Worm (Caenorhabditis elegans): ENCODE results near the gene T24A6.17.
"Not testable (repeated sequence)": the region's sequence is repeated elsewhere in the genome, so short reads cannot be mapped to it uniquely, and the experiment has no call there.

The T24A6.17 gene

DNA sequence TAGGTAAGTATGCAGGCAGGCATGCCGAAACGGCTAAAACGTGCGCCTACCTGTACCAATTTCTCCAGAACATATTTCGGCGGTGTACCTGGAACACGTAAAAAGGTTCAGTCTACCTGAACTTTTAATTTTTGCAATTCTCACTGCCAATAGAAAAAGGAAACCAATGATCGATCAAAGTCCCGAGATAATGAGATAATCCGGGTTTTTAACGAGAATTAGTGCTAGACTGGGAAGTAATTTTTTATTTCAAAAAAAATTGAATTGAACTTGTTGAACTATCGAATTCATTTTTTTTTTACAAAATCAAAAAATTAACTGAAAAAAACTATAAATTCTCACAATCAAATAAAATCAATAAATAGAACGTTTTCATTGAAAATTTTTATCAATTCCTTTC lies 36.3 kb upstream of the T24A6.17 start, which contains the start of gene T22F3.7:
T22F3.7 (minus strand) TSS at position 101 of the 400 bp plus-strand sequence.
- no peak for TF ChIP-seq nhr-237 (tag; optimal IDR thresholded peaks at IDR 0.05)
- TF ChIP-seq nhr-20 (tag; optimal IDR thresholded peaks at IDR 0.05) = no peak
- TF ChIP-seq nhr-28 (tag; optimal IDR thresholded peaks at IDR 0.05) = no peak
- TF ChIP-seq unc-62 (GFP tag; optimal IDR thresholded peaks at IDR 0.05) = no peak
- no peak for TF ChIP-seq unc-130 (tag; optimal IDR thresholded peaks at IDR 0.05)
- no peak for TF ChIP-seq zag-1 (tag; optimal IDR thresholded peaks at IDR 0.05)
- TF ChIP-seq efl-3 (GFP tag; optimal IDR thresholded peaks at IDR 0.05) = no peak
- TF ChIP-seq fos-1 (tag; optimal IDR thresholded peaks at IDR 0.05) = no peak
- TF ChIP-seq ces-1 (GFP tag; optimal IDR thresholded peaks at IDR 0.05) = no peak

DNA sequence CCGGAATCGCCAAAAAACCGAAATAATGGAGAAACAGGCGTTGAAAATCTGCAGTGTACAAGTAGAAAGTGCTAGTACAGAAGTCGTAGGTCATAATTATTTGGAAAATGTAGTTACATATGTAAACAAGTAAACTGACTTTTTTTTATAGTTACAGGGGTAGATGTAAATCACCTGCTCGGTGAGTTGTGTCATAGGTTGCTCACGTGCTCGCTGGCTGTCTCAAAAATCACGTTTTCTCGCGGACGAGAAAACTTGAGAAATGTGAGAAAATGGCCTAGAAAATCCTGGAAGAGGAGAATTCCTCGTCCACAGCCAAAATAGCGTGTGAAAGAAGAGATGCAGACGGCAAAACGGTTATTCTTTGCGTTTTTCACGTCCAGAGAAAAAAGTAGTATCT lies 32.8 kb upstream of the T24A6.17 start, which contains the start of gene srh-212:
srh-212 (minus strand) TSS at position 101 of the 400 bp plus-strand sequence.
- TF ChIP-seq dsc-1, nhr-11, nhr-237 (tag; optimal IDR thresholded peaks at IDR 0.05): not testable (repeated sequence)

DNA sequence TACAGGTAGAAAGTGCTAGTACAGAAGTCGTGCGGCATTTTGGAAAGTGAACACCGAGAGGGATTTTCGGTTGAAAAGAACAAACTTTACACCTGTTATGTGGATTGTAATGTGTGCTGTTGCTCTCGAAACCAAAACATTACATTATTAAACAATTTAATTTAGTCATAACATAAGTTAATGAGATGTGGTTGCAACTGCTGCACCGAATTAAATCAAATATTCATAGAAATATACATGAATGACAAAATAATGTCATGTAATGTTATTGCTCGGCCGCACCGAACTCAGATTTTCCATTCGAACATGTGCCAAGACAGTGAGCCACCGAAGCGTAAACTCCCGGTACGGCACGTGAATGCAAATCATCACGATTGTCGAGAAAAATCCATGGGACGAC lies 30.7 kb upstream of the T24A6.17 start, which contains the start of gene srh-213:
srh-213 (minus strand) TSS at position 101 of the 400 bp plus-strand sequence.
- no peak for TF ChIP-seq C04F5.9 (tag; optimal IDR thresholded peaks at IDR 0.05)
- TF ChIP-seq lin-13 (GFP tag; optimal IDR thresholded peaks at IDR 0.05) = no peak
- TF ChIP-seq lsy-2 (tag; optimal IDR thresholded peaks at IDR 0.05) = no peak

- TF ChIP-seq lir-3 (tag; optimal IDR thresholded peaks at IDR 0.05; ENCODE audit: poor library complexity) (no peak), nhr-237 (tag; optimal IDR thresholded peaks at IDR 0.05) (no peak), nhr-77 (tag; optimal IDR thresholded peaks at IDR 0.05) (no peak), Y116A8C.19 (tag; optimal IDR thresholded peaks at IDR 0.05; ENCODE audit: borderline replicate concordance) (no peak), alr-1 (tag; optimal IDR thresholded peaks at IDR 0.05; ENCODE audit: borderline replicate concordance) (no peak), nhr-76 (tag; optimal IDR thresholded peaks at IDR 0.05) (no peak), ceh-8 (GFP tag; optimal IDR thresholded peaks at IDR 0.05) (no peak), nhr-47 (tag; optimal IDR thresholded peaks at IDR 0.05) (no peak)
Measured at ce11 chrV:3592099-3592498, 27.9 kb upstream of the T24A6.17 start, which contains the start of gene T22F3.12. Gene T22F3.12, minus strand, starts transcription at chrV:3592199.

DNA sequence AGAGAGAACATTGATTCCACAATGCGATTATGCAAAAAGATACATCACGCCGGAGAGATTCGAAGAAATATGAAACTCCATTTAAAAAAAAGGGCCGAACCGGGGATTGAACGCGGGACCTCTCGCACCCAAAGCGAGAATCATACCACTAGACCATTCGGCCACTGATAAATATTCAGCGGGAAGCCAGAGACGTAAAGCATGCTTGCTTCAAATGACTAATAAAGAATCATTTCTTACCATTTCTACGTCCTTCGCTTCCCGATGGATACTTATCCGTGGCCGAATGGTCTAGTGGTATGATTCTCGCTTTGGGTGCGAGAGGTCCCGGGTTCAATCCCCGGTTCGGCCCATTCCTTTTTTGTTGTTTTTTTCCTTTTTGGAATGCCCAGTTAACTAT lies 24.0 kb upstream of the T24A6.17 start:
- TF ChIP-seq vab-15 (tag; optimal IDR thresholded peaks at IDR 0.05) (no peak), nhr-28 (tag; optimal IDR thresholded peaks at IDR 0.05) (no peak), egl-13 (tag; optimal IDR thresholded peaks at IDR 0.05) (no peak), efl-1 (optimal IDR thresholded peaks at IDR 0.05) (no peak), efl-1 (GFP tag; optimal IDR thresholded peaks at IDR 0.05 in 1 of 2) (peak in 1 of 2 experiments; percentile 16), ceh-90 (tag; optimal IDR thresholded peaks at IDR 0.05) (no peak), dpl-1 (GFP tag; optimal IDR thresholded peaks at IDR 0.05) (no peak), C34B4.2 (tag; optimal IDR thresholded peaks at IDR 0.05) (no peak), sox-4 (tag; optimal IDR thresholded peaks at IDR 0.05) (no peak)

DNA sequence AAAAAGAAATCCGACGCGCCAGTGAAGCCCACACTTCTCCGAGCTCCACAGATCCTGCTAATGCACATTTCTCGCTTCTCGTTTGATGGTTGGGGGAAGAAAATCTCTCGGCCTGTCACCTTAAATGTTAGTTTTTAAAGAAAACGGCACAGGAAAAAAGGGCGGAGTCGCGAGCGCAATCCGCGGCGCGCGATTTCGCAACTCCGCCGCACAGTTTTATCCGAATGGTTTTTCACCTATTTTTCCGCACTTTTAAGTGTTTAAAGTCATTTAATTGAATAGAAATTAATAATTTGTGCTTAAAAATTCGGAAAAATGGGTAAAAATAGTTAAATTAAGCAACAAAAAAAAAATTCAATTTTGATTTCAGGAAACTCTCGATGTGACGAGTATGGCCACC lies 23.4 kb upstream of the T24A6.17 start:
- no peak for TF ChIP-seq nhr-84 (tag; optimal IDR thresholded peaks at IDR 0.05)
- TF ChIP-seq rnt-1 (tag; optimal IDR thresholded peaks at IDR 0.05) = peak; percentile 30
- TF ChIP-seq zip-4 (GFP tag; optimal IDR thresholded peaks at IDR 0.05) = peak; percentile 1
- TF ChIP-seq lin-15B (tag; optimal IDR thresholded peaks at IDR 0.05) = no peak
- TF ChIP-seq ceh-82 (tag; optimal IDR thresholded peaks at IDR 0.05) = peak in 2 of 3 experiments; percentile 14 to 21
- peak; percentile 38 for TF ChIP-seq nhr-19 (GFP tag; conservative IDR thresholded peaks at IDR 0.05)
- TF ChIP-seq efl-1 (optimal IDR thresholded peaks at IDR 0.05) = peak in 1 of 2 experiments; percentile 34
- TF ChIP-seq efl-1 (GFP tag; optimal IDR thresholded peaks at IDR 0.05 in 1 of 2) = peak in 1 of 2 experiments; percentile 88
- TF ChIP-seq tbx-2 (tag; optimal IDR thresholded peaks at IDR 0.05) = peak; percentile 12
- peak; percentile 13 to 20 for TF ChIP-seq lin-35 (GFP tag; optimal IDR thresholded peaks at IDR 0.05)
- no peak for TF ChIP-seq ceh-8 (GFP tag; optimal IDR thresholded peaks at IDR 0.05)
- peak; percentile 21 for TF ChIP-seq snu-23 (GFP tag; optimal IDR thresholded peaks at IDR 0.05)
- peak; percentile 19 to 38 for TF ChIP-seq lsy-2 (tag; optimal IDR thresholded peaks at IDR 0.05)
- TF ChIP-seq irx-1 (tag; optimal IDR thresholded peaks at IDR 0.05) = no peak
- peak; percentile 48 for TF ChIP-seq nhr-71 (tag; optimal IDR thresholded peaks at IDR 0.05)
- TF ChIP-seq dpl-1 (GFP tag; optimal IDR thresholded peaks at IDR 0.05) = peak; percentile 10 to 16 (median 15)
- no peak for TF ChIP-seq ceh-88 (GFP tag; IDR thresholded peaks at IDR 0.05)
- no peak for TF ChIP-seq nhr-47 (tag; optimal IDR thresholded peaks at IDR 0.05)
- TF ChIP-seq unc-98 (GFP tag; IDR thresholded peaks at IDR 0.05) = no peak
- peak; percentile 20 for TF ChIP-seq unc-130 (tag; optimal IDR thresholded peaks at IDR 0.05)
- peak; percentile 6 for TF ChIP-seq dsc-1 (tag; optimal IDR thresholded peaks at IDR 0.05)
- peak; percentile 32 for TF ChIP-seq xbp-1 (tag; optimal IDR thresholded peaks at IDR 0.05)
